Worm (Caenorhabditis elegans) whole organism, L1 larva: ENCODE measurements around the gene B0547.2.

Experiments used
- C16A3.4 ChIP-seq: fragments of 150-350 bp; optimal IDR thresholded peaks from 2 replicates; lab custom pipeline; 2014; ENCODE audit warnings: missing biosample characterization, missing genetic modification characterization
- aha-1 ChIP-seq: fragments of 150-350 bp; optimal IDR thresholded peaks from 2 replicates; lab custom pipeline; 2014; ENCODE audit warnings: missing biosample characterization, missing genetic modification characterization
- alr-1 ChIP-seq: fragments of 200-800 bp; sonication (Bioruptor generic); optimal IDR thresholded peaks from 2 replicates; lab custom pipeline; 2018; ENCODE audit warnings: borderline replicate concordance, mild to moderate bottlenecking, missing genetic modification characterization, missing compliant biosample characterization
- ama-1 ChIP-seq: fragments of 150-350 bp; optimal IDR thresholded peaks from 2 replicates; lab custom pipeline; 2014
- blmp-1 ChIP-seq: fragments of 150-350 bp; optimal IDR thresholded peaks from 2 replicates; lab custom pipeline; 2014; ENCODE audit warnings: missing biosample characterization, missing genetic modification characterization
- ceh-8 ChIP-seq: fragments of 200-800 bp; sonication (Bioruptor generic); optimal IDR thresholded peaks from 2 replicates; lab custom pipeline; 2018; ENCODE audit warnings: mild to moderate bottlenecking, missing genetic modification characterization, moderate library complexity, missing compliant biosample characterization
- ceh-90 ChIP-seq: sonication (generic microtip); optimal IDR thresholded peaks from 2 replicates; lab custom pipeline; 2016; ENCODE audit warnings: missing genetic modification characterization, missing compliant biosample characterization
- ces-1 ChIP-seq: fragments of 150-350 bp; optimal IDR thresholded peaks from 2 replicates; lab custom pipeline; 2014; ENCODE audit warnings: missing biosample characterization, missing genetic modification reagents, missing genetic modification characterization
- dpl-1 ChIP-seq, 3 experiments: fragments of 150-350 bp in 2 of 3; sonication (generic microtip) in 1 of 3; optimal IDR thresholded peaks; 2 replicates each; lab custom pipeline; 2014 to 2017; ENCODE audit warnings: missing biosample characterization in 3 of 3, missing genetic modification characterization in 3 of 3, missing genetic modification reagents in 3 of 3
- dsc-1 ChIP-seq: sonication (generic microtip); optimal IDR thresholded peaks from 2 replicates; lab custom pipeline; 2016; ENCODE audit warnings: mild to moderate bottlenecking, missing genetic modification characterization, missing compliant biosample characterization
- efl-1 ChIP-seq, 4 experiments: fragments of 150-350 bp; optimal IDR thresholded peaks in 3 of 4; peaks in 1 of 4; 1 replicate in 1 of 4; 2 replicates in 3 of 4; lab custom pipeline; 2014; ENCODE audit warnings: missing biosample characterization in 2 of 4, missing genetic modification characterization in 2 of 4, missing genetic modification reagents in 2 of 4
- egl-13 ChIP-seq: sonication (generic microtip); optimal IDR thresholded peaks from 2 replicates; lab custom pipeline; 2016; ENCODE audit warnings: missing genotype, missing genetic modification reagents, missing genetic modification characterization, missing compliant biosample characterization
- egl-27 ChIP-seq, 2 experiments: fragments of 150-350 bp in 1 of 2; sonication (generic microtip); optimal IDR thresholded peaks; 3 replicates each; lab custom pipeline; 2017 to 2018; ENCODE audit warnings: missing biosample characterization in 2 of 2, missing genetic modification characterization in 2 of 2, missing genetic modification reagents in 2 of 2
- grh-1 ChIP-seq: fragments of 200-800 bp; sonication (Bioruptor generic); IDR thresholded peaks from 2 replicates; pipeline ENCODE4 v1.3.6; 2022; ENCODE audit warnings: missing genetic modification reagents, missing genetic modification characterization, missing compliant biosample characterization
- hlh-17 ChIP-seq: fragments of 200-800 bp; sonication (Bioruptor generic); optimal IDR thresholded peaks from 2 replicates; lab custom pipeline; 2018; ENCODE audit warnings: missing genetic modification characterization, mild to moderate bottlenecking, missing compliant biosample characterization, moderate library complexity, borderline replicate concordance
- hlh-4 ChIP-seq: sonication (generic microtip); optimal IDR thresholded peaks from 2 replicates; lab custom pipeline; 2016; ENCODE audit warnings: mild to moderate bottlenecking, missing genetic modification characterization, missing compliant biosample characterization
- hpl-2 ChIP-seq: fragments of 150-350 bp; optimal IDR thresholded peaks from 2 replicates; lab custom pipeline; 2014; ENCODE audit warnings: missing biosample characterization, missing genetic modification reagents, missing genetic modification characterization
- isw-1 ChIP-seq: fragments of 200-800 bp; sonication (Bioruptor generic); IDR thresholded peaks from 2 replicates; pipeline ENCODE4 v1.3.6; 2022; ENCODE audit warnings: missing genetic modification characterization, missing compliant biosample characterization
- lin-13 ChIP-seq: fragments of 150-350 bp; optimal IDR thresholded peaks from 2 replicates; lab custom pipeline; 2014; ENCODE audit warnings: missing biosample characterization, missing genetic modification reagents, missing genetic modification characterization
- lin-15B ChIP-seq: fragments of 150-350 bp; sonication (generic microtip); optimal IDR thresholded peaks from 3 replicates; lab custom pipeline; 2014; ENCODE audit warnings: missing biosample characterization, missing genetic modification characterization
- lin-35 ChIP-seq, 2 experiments: fragments of 150-350 bp; optimal IDR thresholded peaks; 2 replicates each; lab custom pipeline; 2014; ENCODE audit warnings: missing biosample characterization in 2 of 2, missing genetic modification characterization in 2 of 2, missing genetic modification reagents in 2 of 2
- lir-3 ChIP-seq: sonication (generic microtip); optimal IDR thresholded peaks from 2 replicates; lab custom pipeline; 2016; ENCODE audit warnings: mild to moderate bottlenecking, missing genetic modification characterization, moderate library complexity, missing compliant biosample characterization; ENCODE audit not compliant: poor library complexity
- mdl-1 ChIP-seq, 2 experiments: fragments of 150-350 bp; optimal IDR thresholded peaks; 2 replicates each; lab custom pipeline; 2014 to 2017; ENCODE audit warnings: missing biosample characterization in 2 of 2, missing genetic modification characterization in 2 of 2, inconsistent platforms in 1 of 2
- mef-2 ChIP-seq: fragments of 150-350 bp; optimal IDR thresholded peaks from 2 replicates; lab custom pipeline; 2014; ENCODE audit warnings: missing biosample characterization, missing genetic modification characterization
- nhr-20 ChIP-seq: sonication (generic microtip); optimal IDR thresholded peaks from 2 replicates; lab custom pipeline; 2016; ENCODE audit warnings: mild to moderate bottlenecking, missing genetic modification characterization, missing compliant biosample characterization
- nhr-28 ChIP-seq: fragments of 150-350 bp; optimal IDR thresholded peaks from 2 replicates; lab custom pipeline; 2014; ENCODE audit warnings: missing biosample characterization, missing genetic modification characterization
- nhr-77 ChIP-seq: fragments of 150-350 bp; optimal IDR thresholded peaks from 2 replicates; lab custom pipeline; 2014; ENCODE audit warnings: missing biosample characterization, missing genetic modification characterization
- nhr-84 ChIP-seq: sonication (generic microtip); optimal IDR thresholded peaks from 2 replicates; lab custom pipeline; 2017; ENCODE audit warnings: missing biosample characterization, missing genetic modification characterization
- nhr-85 ChIP-seq: sonication (generic microtip); peaks from one replicate; lab custom pipeline; 2016; ENCODE audit warnings: missing genetic modification characterization, inconsistent platforms, missing compliant biosample characterization
- rnt-1 ChIP-seq: sonication (generic microtip); optimal IDR thresholded peaks from 2 replicates; lab custom pipeline; 2016; ENCODE audit warnings: mild to moderate bottlenecking, missing genetic modification characterization, moderate library complexity, missing compliant biosample characterization
- snpc-4 ChIP-seq: fragments of 150-350 bp; optimal IDR thresholded peaks from 2 replicates; lab custom pipeline; 2014; ENCODE audit warnings: missing biosample characterization, missing genetic modification characterization
- snu-23 ChIP-seq: sonication (generic microtip); optimal IDR thresholded peaks from 2 replicates; lab custom pipeline; 2016; ENCODE audit warnings: missing genetic modification characterization, missing compliant biosample characterization
- swsn-7 ChIP-seq: sonication (generic microtip); optimal IDR thresholded peaks from 2 replicates; lab custom pipeline; 2016; ENCODE audit warnings: missing genetic modification characterization, missing compliant biosample characterization
- tbx-2 ChIP-seq: sonication (generic microtip); optimal IDR thresholded peaks from 2 replicates; lab custom pipeline; 2016; ENCODE audit warnings: missing genetic modification characterization, missing compliant biosample characterization
- unc-98 ChIP-seq: fragments of 200-800 bp; sonication (Bioruptor generic); IDR thresholded peaks from 2 replicates; pipeline ENCODE4 v1.3.6; 2022; ENCODE audit warnings: missing genetic modification characterization, missing compliant biosample characterization
- vab-15 ChIP-seq: sonication (generic microtip); optimal IDR thresholded peaks from 2 replicates; lab custom pipeline; 2017; ENCODE audit warnings: missing genotype, mild to moderate bottlenecking, missing genetic modification characterization, missing compliant biosample characterization
- xbp-1 ChIP-seq: sonication (generic microtip); optimal IDR thresholded peaks from 2 replicates; lab custom pipeline; 2016; ENCODE audit warnings: missing genetic modification characterization, missing compliant biosample characterization
- zip-4 ChIP-seq: fragments of 200-800 bp; sonication (Bioruptor generic); optimal IDR thresholded peaks from 2 replicates; lab custom pipeline; 2018; ENCODE audit warnings: mild to moderate bottlenecking, missing genetic modification characterization, moderate library complexity, missing compliant biosample characterization
- ztf-11 ChIP-seq, 2 experiments: sonication (generic microtip); optimal IDR thresholded peaks; 2 replicates each; lab custom pipeline; 2016 to 2017; ENCODE audit warnings: missing genetic modification characterization in 2 of 2, missing biosample characterization in 1 of 2, missing compliant biosample characterization in 1 of 2
- ztf-4 ChIP-seq: fragments of 150-350 bp; optimal IDR thresholded peaks from 2 replicates; lab custom pipeline; 2014; ENCODE audit warnings: missing biosample characterization, missing genetic modification characterization

The B0547.2 gene

ce11 chrIV:5631628-5632027 is 14.2 kb upstream of the B0547.2 start, which contains the start of gene ttbk-8.2:
TSS of gene ttbk-8.2 (plus strand) at chrIV:5631928.
- TF ChIP-seq hlh-4 (tag; lab: Kevin White, UChicago), result no peak
- TF ChIP-seq isw-1 (GFP tag; lab: Robert Waterston, UW), result no peak
- TF ChIP-seq unc-98 (GFP tag; lab: Robert Waterston, UW), result no peak

ce11 chrIV:5632536-5632935 is 13.3 kb upstream of the B0547.2 start:
- no peak for TF ChIP-seq ama-1
- no peak for TF ChIP-seq nhr-85 (tag; lab: Kevin White, UChicago)
- TF ChIP-seq dsc-1 (tag; lab: Kevin White, UChicago), result no peak
- TF ChIP-seq ces-1 (GFP tag; lab: Kevin White, UChicago), result no peak
- TF ChIP-seq egl-13, result no peak
- no peak for TF ChIP-seq alr-1 (tag; lab: Kevin White, UChicago)
- no peak for TF ChIP-seq nhr-77 (tag; lab: Kevin White, UChicago)
- TF ChIP-seq nhr-28 (tag; lab: Kevin White, UChicago), result no peak
- no peak for TF ChIP-seq lir-3 (tag; lab: Kevin White, UChicago)
- no peak for TF ChIP-seq ztf-11 (tag; optimal IDR thresholded peaks at IDR 0.05; lab: Kevin White, UChicago)
- TF ChIP-seq zip-4 (GFP tag; lab: Kevin White, UChicago), result no peak
- no peak for TF ChIP-seq ceh-90 (tag; lab: Kevin White, UChicago)
- no peak for TF ChIP-seq isw-1 (GFP tag; lab: Robert Waterston, UW)
- TF ChIP-seq hlh-17, result no peak
- TF ChIP-seq lin-13, result no peak
- TF ChIP-seq lin-35 (GFP tag; optimal IDR thresholded peaks at IDR 0.05; lab: Kevin White, UChicago), result no peak

- no peak for TF ChIP-seq snpc-4 (tag; lab: Kevin White, UChicago)
- TF ChIP-seq hpl-2, result no peak
- TF ChIP-seq nhr-84 (tag; lab: Kevin White, UChicago), result no peak
- no peak for TF ChIP-seq mef-2 (tag; lab: Kevin White, UChicago)
- no peak for TF ChIP-seq alr-1 (tag; lab: Kevin White, UChicago)
- no peak for TF ChIP-seq blmp-1
- no peak for TF ChIP-seq tbx-2 (tag; lab: Kevin White, UChicago)
- no peak for TF ChIP-seq egl-27 (tag; optimal IDR thresholded peaks at IDR 0.05; lab: Kevin White, UChicago)
Measured at ce11 chrIV:5635551-5635950, 10.3 kb upstream of the B0547.2 start, which contains the start of gene srd-13. TSS of gene srd-13 (minus strand) at chrIV:5635651.

- TF ChIP-seq lin-35 (GFP tag; optimal IDR thresholded peaks at IDR 0.05; lab: Kevin White, UChicago) (peak in 1 of 2 experiments; percentile 18), ceh-8 (GFP tag; lab: Kevin White, UChicago) (no peak), xbp-1 (tag; lab: Kevin White, UChicago) (peak; percentile 18), egl-27 (tag; optimal IDR thresholded peaks at IDR 0.05; lab: Kevin White, UChicago) (no peak), hpl-2 (no peak), hlh-4 (tag; lab: Kevin White, UChicago) (no peak), efl-1 (optimal IDR thresholded peaks at IDR 0.05; lab: Kevin White, UChicago) (peak in 1 of 2 experiments; percentile 46), efl-1 (GFP tag; optimal IDR thresholded peaks at IDR 0.05 in 1 of 2; lab: Kevin White, UChicago) (peak; percentile 26 to 27), ztf-4 (no peak), grh-1 (GFP tag; lab: Robert Waterston, UW) (no peak), C16A3.4 (tag; lab: Kevin White, UChicago) (peak; percentile 14), nhr-85 (tag; lab: Kevin White, UChicago) (peak; percentile 56), blmp-1 (peak; percentile 34), snu-23 (no peak), aha-1 (no peak), swsn-7 (peak; percentile 11), vab-15 (tag; lab: Kevin White, UChicago) (no peak), tbx-2 (tag; lab: Kevin White, UChicago) (no peak), mef-2 (tag; lab: Kevin White, UChicago) (no peak), dpl-1 (GFP tag; optimal IDR thresholded peaks at IDR 0.05; lab: Kevin White, UChicago) (peak in 2 of 3 experiments; percentile 18 to 53), nhr-20 (tag; lab: Kevin White, UChicago) (peak; percentile 33), lin-15B (tag; lab: Kevin White, UChicago) (no peak), rnt-1 (no peak), lir-3 (tag; lab: Kevin White, UChicago) (no peak), mdl-1 (tag; optimal IDR thresholded peaks at IDR 0.05; lab: Kevin White, UChicago) (no peak)
Measured at ce11 chrIV:5649073-5649583, 3.3 kb downstream of the B0547.2 start, which contains the start of gene csn-5. TSS of gene csn-5 (plus strand) at chrIV:5649533.
